Worm (Caenorhabditis elegans) whole organism, mixed stage, embryonic: ENCODE results near the gene ZK105.5.

Experiments used
- flh-1 ChIP-seq: fragments of 200-800 bp; sonication (Bioruptor generic); optimal IDR thresholded peaks from 2 replicates; lab custom pipeline; 2018; ENCODE audit warnings: mild to moderate bottlenecking, missing genetic modification characterization, moderate library complexity, missing compliant biosample characterization
- lin-13 ChIP-seq: fragments of 150-350 bp; optimal IDR thresholded peaks from 2 replicates; lab custom pipeline; 2014; ENCODE audit warnings: missing biosample characterization, missing genetic modification characterization
- lsy-2 ChIP-seq: fragments of 150-350 bp; optimal IDR thresholded peaks from 2 replicates; lab custom pipeline; 2014; ENCODE audit warnings: missing biosample characterization, missing genetic modification characterization
- pha-4 ChIP-seq: fragments of 150-350 bp; optimal IDR thresholded peaks from 2 replicates; lab custom pipeline; 2018; ENCODE audit warnings: missing biosample characterization, missing genetic modification reagents, missing genetic modification characterization
- ztf-11 ChIP-seq: fragments of 150-350 bp; optimal IDR thresholded peaks from 2 replicates; lab custom pipeline; 2014; ENCODE audit warnings: missing biosample characterization, missing genetic modification characterization

DNA sequence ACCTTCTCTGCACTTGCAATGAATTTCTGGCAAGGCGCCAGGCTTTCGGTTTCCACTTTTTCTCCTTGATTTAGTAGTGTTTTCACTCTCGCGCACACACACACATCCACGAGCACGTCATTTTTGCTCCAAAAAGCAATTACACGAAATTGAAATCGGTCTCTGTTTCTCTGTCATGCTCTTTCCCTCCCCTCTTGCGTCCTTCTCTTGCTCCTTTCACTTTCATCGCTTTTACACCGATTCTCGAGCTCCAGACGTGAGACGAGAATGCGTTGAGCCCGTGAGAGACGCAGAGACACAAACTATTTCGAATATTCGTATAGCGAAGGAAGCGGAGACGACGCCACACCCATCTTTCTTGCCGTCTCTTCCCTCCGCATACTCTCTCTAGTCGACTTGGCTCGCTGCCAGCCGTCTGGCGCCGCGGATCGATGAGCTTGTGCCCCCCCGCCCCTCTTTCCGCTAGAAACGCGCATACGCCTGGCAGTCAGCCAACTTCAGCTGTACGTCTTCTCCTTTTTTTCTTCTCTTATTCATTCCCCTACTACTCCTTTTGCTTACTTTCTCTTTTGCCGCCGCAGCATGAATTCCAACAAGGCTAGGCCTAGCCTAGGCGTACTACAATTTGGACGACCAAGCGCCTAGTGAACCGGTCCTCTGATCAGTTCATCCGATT lies 10.6 kb upstream of the ZK105.5 start:
- TF ChIP-seq pha-4 (tag; lab: Kevin White, UChicago) (peak; percentile 16), flh-1 (no peak), lin-13 (no peak), lsy-2 (tag; lab: Kevin White, UChicago) (peak; percentile 5), ztf-11 (tag; lab: Kevin White, UChicago) (no peak)
